Worm (Caenorhabditis elegans) whole organism, midembryonic: ENCODE data around the gene F53B7.4.

Experiments used
- T22C8.4 ChIP-seq: fragments of 200-800 bp; sonication (Bioruptor generic); IDR thresholded peaks from 2 replicates; pipeline ENCODE4 v1.3.6; 2022; ENCODE audit warnings: missing genetic modification characterization, missing compliant biosample characterization
- cog-1 ChIP-seq: sonication (generic microtip); optimal IDR thresholded peaks from 2 replicates; lab custom pipeline; 2016; ENCODE audit warnings: missing genetic modification characterization, missing compliant biosample characterization
- klf-2 ChIP-seq: fragments of 200-800 bp; sonication (Bioruptor generic); conservative IDR thresholded peaks from 2 replicates; pipeline ENCODE4 v1.3.6; 2022; ENCODE audit warnings: missing genetic modification reagents, missing genetic modification characterization, missing compliant biosample characterization
- med-1 ChIP-seq: sonication (generic microtip); optimal IDR thresholded peaks from 2 replicates; lab custom pipeline; 2017; ENCODE audit warnings: missing genetic modification characterization, mild to moderate bottlenecking, missing compliant biosample characterization, antibody characterized with exemption, missing genetic modification reagents; ENCODE audit not compliant: insufficient read depth
- tab-1 ChIP-seq: fragments of 200-800 bp; sonication (Bioruptor generic); IDR thresholded peaks from 2 replicates; pipeline ENCODE4 v1.3.6; 2022; ENCODE audit warnings: missing genetic modification characterization, missing compliant biosample characterization
- ztf-29 ChIP-seq: fragments of 200-800 bp; sonication (Bioruptor generic); IDR thresholded peaks from 2 replicates; pipeline ENCODE4 v1.3.6; 2022; ENCODE audit warnings: missing genetic modification reagents, missing genetic modification characterization, missing compliant biosample characterization

ce11 chrV:10955681-10956476 lies 46.5 kb downstream of the F53B7.4 start, which contains the start of gene F17C11.13:
- no peak for TF ChIP-seq T22C8.4
- TF ChIP-seq tab-1 (GFP tag; lab: Robert Waterston, UW), result no peak
- no peak for TF ChIP-seq ztf-29 (GFP tag; lab: Robert Waterston, UW)
- no peak for TF ChIP-seq med-1 (GFP tag; lab: Kevin White, UChicago)
- TF ChIP-seq klf-2, result no peak
- TF ChIP-seq cog-1 (tag; lab: Kevin White, UChicago), result no peak
